Worm (Caenorhabditis elegans) whole organism, young adult: ENCODE results near the gene B0457.6.

Experiments used
- B0035.1 ChIP-seq: sonication (generic microtip); optimal IDR thresholded peaks from 2 replicates; lab custom pipeline; 2016; ENCODE audit warnings: missing genetic modification characterization, mild to moderate bottlenecking, missing compliant biosample characterization, missing genotype, missing genetic modification reagents
- B0336.3 ChIP-seq: fragments of 200-800 bp; sonication (Bioruptor generic); IDR thresholded peaks from 2 replicates; pipeline ENCODE4 v1.3.6; 2022; ENCODE audit warnings: missing genetic modification characterization, missing compliant biosample characterization
- D2030.7 ChIP-seq: fragments of 200-800 bp; sonication (Bioruptor generic); IDR thresholded peaks from 2 replicates; pipeline ENCODE4 v1.3.6; 2022; ENCODE audit warnings: missing genetic modification reagents, missing genetic modification characterization, missing compliant biosample characterization
- F37B4.10 ChIP-seq: fragments of 200-800 bp; sonication (Bioruptor generic); IDR thresholded peaks from 2 replicates; pipeline ENCODE4 v1.3.6; 2022; ENCODE audit warnings: missing genetic modification characterization, missing compliant biosample characterization
- T26A5.8 ChIP-seq: sonication (generic microtip); optimal IDR thresholded peaks from 2 replicates; lab custom pipeline; 2016; ENCODE audit warnings: missing genetic modification characterization, missing compliant biosample characterization
- Y53G8AR.9 ChIP-seq: fragments of 200-800 bp; sonication (Bioruptor generic); conservative IDR thresholded peaks from 2 replicates; pipeline ENCODE4 v1.3.6; 2022; ENCODE audit warnings: missing genetic modification reagents, missing genetic modification characterization, missing compliant biosample characterization
- Y67H2A.10 ChIP-seq: fragments of 200-800 bp; sonication (Bioruptor generic); conservative IDR thresholded peaks from 2 replicates; pipeline ENCODE4 v1.3.6; 2022; ENCODE audit warnings: missing genetic modification reagents, missing genetic modification characterization, missing compliant biosample characterization
- Y79H2A.3 ChIP-seq: fragments of 200-800 bp; sonication (Bioruptor generic); conservative IDR thresholded peaks from 2 replicates; pipeline ENCODE4 v1.3.6; 2022; ENCODE audit warnings: missing genetic modification reagents, missing genetic modification characterization, missing compliant biosample characterization
- akir-1 ChIP-seq: fragments of 200-800 bp; sonication (Bioruptor generic); optimal IDR thresholded peaks from 2 replicates; lab custom pipeline; 2018; ENCODE audit warnings: mild to moderate bottlenecking, missing genetic modification characterization, moderate library complexity, missing compliant biosample characterization
- attf-3 ChIP-seq: fragments of 200-800 bp; sonication (Bioruptor generic); conservative IDR thresholded peaks from 2 replicates; pipeline ENCODE4 v1.3.6; 2022; ENCODE audit warnings: missing genetic modification reagents, missing genetic modification characterization, missing compliant biosample characterization
- ccch-3 ChIP-seq: fragments of 200-800 bp; sonication (Bioruptor generic); optimal IDR thresholded peaks from 2 replicates; lab custom pipeline; 2018; ENCODE audit warnings: mild to moderate bottlenecking, missing genetic modification characterization, missing compliant biosample characterization
- cebp-1 ChIP-seq, 2 experiments: fragments of 200-800 bp in 1 of 2; sonication (Bioruptor generic) in 1 of 2; sonication (generic microtip) in 1 of 2; IDR thresholded peaks in 1 of 2; optimal IDR thresholded peaks in 1 of 2; 2 replicates each; pipeline versions ENCODE4 v1.3.6 to Lab custom; 2017 to 2022; ENCODE audit warnings: missing compliant biosample characterization in 2 of 2, missing genetic modification characterization in 2 of 2, mild to moderate bottlenecking in 1 of 2, missing genetic modification reagents in 1 of 2, moderate library complexity in 1 of 2
- cebp-2 ChIP-seq: fragments of 200-800 bp; sonication (Bioruptor generic); IDR thresholded peaks from 2 replicates; pipeline ENCODE4 v1.3.6; 2022; ENCODE audit warnings: missing genetic modification characterization, missing compliant biosample characterization
- ceh-58 ChIP-seq: fragments of 200-800 bp; sonication (Bioruptor generic); IDR thresholded peaks from 2 replicates; pipeline ENCODE4 v1.3.6; 2022; ENCODE audit warnings: missing genetic modification characterization, missing compliant biosample characterization
- ceh-79 ChIP-seq: sonication (generic microtip); optimal IDR thresholded peaks from 2 replicates; lab custom pipeline; 2017; ENCODE audit warnings: mild to moderate bottlenecking, missing genetic modification characterization, missing compliant biosample characterization
- ceh-91 ChIP-seq: fragments of 200-800 bp; sonication (Bioruptor generic); IDR thresholded peaks from 2 replicates; pipeline ENCODE4 v1.3.6; 2022; ENCODE audit warnings: missing genetic modification reagents, missing genetic modification characterization, missing compliant biosample characterization
- dox-1 ChIP-seq: fragments of 200-800 bp; sonication (Bioruptor generic); IDR thresholded peaks from 2 replicates; pipeline ENCODE4 v1.3.6; 2022; ENCODE audit warnings: missing genetic modification reagents, missing genetic modification characterization, missing compliant biosample characterization
- dpl-1 ChIP-seq: fragments of 150-350 bp; optimal IDR thresholded peaks from 2 replicates; lab custom pipeline; 2014; ENCODE audit warnings: missing biosample characterization, missing genetic modification reagents, missing genetic modification characterization
- efl-1 ChIP-seq: fragments of 150-350 bp; optimal IDR thresholded peaks from 2 replicates; lab custom pipeline; 2014; ENCODE audit warnings: missing biosample characterization, missing genetic modification reagents, missing genetic modification characterization
- egrh-3 ChIP-seq: fragments of 200-800 bp; sonication (Bioruptor generic); IDR thresholded peaks from 2 replicates; pipeline ENCODE4 v1.3.6; 2022; ENCODE audit warnings: missing genetic modification reagents, missing genetic modification characterization, missing compliant biosample characterization
- ets-4 ChIP-seq: fragments of 200-800 bp; sonication (Bioruptor generic); optimal IDR thresholded peaks from 2 replicates; lab custom pipeline; 2018; ENCODE audit warnings: mild to moderate bottlenecking, missing genetic modification characterization, missing compliant biosample characterization
- fkh-3 ChIP-seq: sonication (generic microtip); optimal IDR thresholded peaks from 2 replicates; lab custom pipeline; 2016; ENCODE audit warnings: mild to moderate bottlenecking, missing genetic modification characterization, missing compliant biosample characterization
- hlh-12 ChIP-seq: sonication (generic microtip); optimal IDR thresholded peaks from 2 replicates; lab custom pipeline; 2016; ENCODE audit warnings: missing genetic modification characterization, missing compliant biosample characterization
- hmg-1.2 ChIP-seq: fragments of 200-800 bp; sonication (Bioruptor generic); IDR thresholded peaks from 2 replicates; pipeline ENCODE4 v1.3.6; 2022; ENCODE audit warnings: missing genetic modification reagents, missing genetic modification characterization, missing compliant biosample characterization
- lag-1 ChIP-seq: fragments of 200-800 bp; sonication (Bioruptor generic); IDR thresholded peaks from 2 replicates; pipeline ENCODE4 v1.3.6; 2022; ENCODE audit warnings: missing genetic modification reagents, missing genetic modification characterization, missing compliant biosample characterization
- lin-35 ChIP-seq, 3 experiments: fragments of 150-350 bp in 2 of 3; sonication (generic microtip) in 1 of 3; optimal IDR thresholded peaks; 2 replicates each; lab custom pipeline; 2014 to 2018; ENCODE audit warnings: missing biosample characterization in 3 of 3, missing genetic modification characterization in 3 of 3, missing genetic modification reagents in 3 of 3
- lin-40 ChIP-seq: sonication (generic microtip); optimal IDR thresholded peaks from 2 replicates; lab custom pipeline; 2016; ENCODE audit warnings: missing genetic modification characterization, mild to moderate bottlenecking, missing compliant biosample characterization, missing genotype, missing genetic modification reagents
- lir-1 ChIP-seq: fragments of 200-800 bp; sonication (Bioruptor generic); conservative IDR thresholded peaks from 2 replicates; pipeline ENCODE4 v1.3.6; 2022; ENCODE audit warnings: missing genetic modification reagents, missing genetic modification characterization, missing compliant biosample characterization
- lsl-1 ChIP-seq: fragments of 200-800 bp; sonication (Bioruptor generic); optimal IDR thresholded peaks from 2 replicates; lab custom pipeline; 2018; ENCODE audit warnings: mild to moderate bottlenecking, missing genetic modification characterization, moderate library complexity, missing compliant biosample characterization
- mel-28 ChIP-seq: sonication (generic microtip); optimal IDR thresholded peaks from 2 replicates; lab custom pipeline; 2016; ENCODE audit warnings: borderline replicate concordance, mild to moderate bottlenecking, missing genetic modification characterization, missing compliant biosample characterization
- mes-4 ChIP-seq: sonication (generic microtip); optimal IDR thresholded peaks from 2 replicates; lab custom pipeline; 2016; ENCODE audit warnings: missing genotype, missing genetic modification characterization, missing compliant biosample characterization
- mxl-1 ChIP-seq: sonication (generic microtip); optimal IDR thresholded peaks from 2 replicates; lab custom pipeline; 2016; ENCODE audit warnings: missing genetic modification characterization, missing compliant biosample characterization
- nfya-1 ChIP-seq: sonication (generic microtip); optimal IDR thresholded peaks from 2 replicates; lab custom pipeline; 2017; ENCODE audit warnings: antibody characterized with exemption, missing compliant biosample characterization, missing genetic modification characterization, borderline replicate concordance; ENCODE audit not compliant: insufficient read depth
- nhr-120 ChIP-seq: fragments of 200-800 bp; sonication (Bioruptor generic); IDR thresholded peaks from 2 replicates; pipeline ENCODE4 v1.3.6; 2022; ENCODE audit warnings: missing genetic modification characterization, missing compliant biosample characterization
- nhr-27 ChIP-seq: fragments of 200-800 bp; sonication (Bioruptor generic); optimal IDR thresholded peaks from 2 replicates; lab custom pipeline; 2018; ENCODE audit warnings: mild to moderate bottlenecking, missing genetic modification characterization, moderate library complexity, missing compliant biosample characterization
- nhr-80 ChIP-seq: sonication (generic microtip); optimal IDR thresholded peaks from 2 replicates; lab custom pipeline; 2016; ENCODE audit warnings: missing genetic modification characterization, missing compliant biosample characterization
- pha-4 ChIP-seq: fragments of 150-350 bp; sonication (generic microtip); optimal IDR thresholded peaks from 2 replicates; lab custom pipeline; 2014; ENCODE audit warnings: missing biosample characterization, missing genetic modification reagents, missing genetic modification characterization
- rec-8 ChIP-seq, 2 experiments: sonication (generic microtip); optimal IDR thresholded peaks; 2 replicates each; lab custom pipeline; 2016; ENCODE audit warnings: mild to moderate bottlenecking in 2 of 2, missing genetic modification characterization in 2 of 2, missing genetic modification reagents in 2 of 2, missing genotype in 2 of 2, missing biosample characterization in 1 of 2, missing compliant biosample characterization in 1 of 2, moderate library complexity in 1 of 2
- sdz-38 ChIP-seq: sonication (generic microtip); optimal IDR thresholded peaks from 2 replicates; lab custom pipeline; 2016; ENCODE audit warnings: missing genotype, missing genetic modification characterization, missing compliant biosample characterization
- sea-2 ChIP-seq: fragments of 200-800 bp; sonication (Bioruptor generic); IDR thresholded peaks from 2 replicates; pipeline ENCODE4 v1.3.6; 2022; ENCODE audit warnings: missing genetic modification characterization, missing compliant biosample characterization
- snpc-4 ChIP-seq, 5 experiments: fragments of 150-350 bp in 1 of 5; sonication (generic microtip) in 4 of 5; optimal IDR thresholded peaks; 2 replicates each; lab custom pipeline; 2014 to 2018; ENCODE audit warnings: missing genetic modification characterization in 5 of 5, missing biosample characterization in 3 of 5, antibody characterized with exemption in 2 of 5, mild to moderate bottlenecking in 2 of 5, missing compliant biosample characterization in 2 of 5, missing genotype in 2 of 5, moderate library complexity in 2 of 5, missing genetic modification reagents in 1 of 5
- sptf-2 ChIP-seq: fragments of 200-800 bp; sonication (Bioruptor generic); optimal IDR thresholded peaks from 2 replicates; lab custom pipeline; 2018; ENCODE audit warnings: mild to moderate bottlenecking, missing genetic modification characterization, missing compliant biosample characterization
- tbp1 ChIP-seq: fragments of 200-800 bp; sonication (Bioruptor generic); optimal IDR thresholded peaks from 2 replicates; lab custom pipeline; 2018; ENCODE audit warnings: mild to moderate bottlenecking, missing genetic modification characterization, missing compliant biosample characterization
- tlf-1 ChIP-seq: fragments of 200-800 bp; sonication (Bioruptor generic); optimal IDR thresholded peaks from 2 replicates; lab custom pipeline; 2018; ENCODE audit warnings: mild to moderate bottlenecking, missing genetic modification characterization, missing compliant biosample characterization
- unc-130 ChIP-seq: sonication (generic microtip); optimal IDR thresholded peaks from 2 replicates; lab custom pipeline; 2016; ENCODE audit warnings: missing genetic modification reagents, missing genetic modification characterization, missing compliant biosample characterization
- unc-62 ChIP-seq: fragments of 150-350 bp; optimal IDR thresholded peaks from 2 replicates; lab custom pipeline; 2014; ENCODE audit warnings: missing biosample characterization, missing genetic modification reagents, missing genetic modification characterization
- zfh-2 ChIP-seq: fragments of 200-800 bp; sonication (Bioruptor generic); conservative IDR thresholded peaks from 2 replicates; pipeline ENCODE4 v1.3.6; 2022; ENCODE audit warnings: missing genetic modification reagents, missing genetic modification characterization, missing compliant biosample characterization
- zim-3 ChIP-seq: sonication (generic microtip); optimal IDR thresholded peaks from 2 replicates; lab custom pipeline; 2017; ENCODE audit warnings: mild to moderate bottlenecking, missing genetic modification characterization, moderate library complexity, missing compliant biosample characterization
- ztf-22 ChIP-seq: fragments of 200-800 bp; sonication (Bioruptor generic); optimal IDR thresholded peaks from 2 replicates; lab custom pipeline; 2018; ENCODE audit warnings: mild to moderate bottlenecking, missing genetic modification characterization, moderate library complexity, missing compliant biosample characterization

The B0457.6 gene

ce11 chrII:8929771-8930170, 7.5 kb downstream of the B0457.6 start, which contains the start of gene mrpl-50 (continued):
- TF ChIP-seq mel-28 (tag; lab: Kevin White, UChicago), result no peak
- TF ChIP-seq zfh-2, result peak; percentile 29; the same call in 1 of the 2 replicates
- no peak for TF ChIP-seq akir-1 (GFP tag; lab: Kevin White, UChicago)
- no peak for TF ChIP-seq B0035.1
- no peak for TF ChIP-seq mxl-1 (tag; lab: Kevin White, UChicago)
- TF ChIP-seq ceh-91 (GFP tag; lab: Robert Waterston, UW), result no peak
- TF ChIP-seq efl-1 (GFP tag; lab: Kevin White, UChicago), result no peak
- no peak for TF ChIP-seq nfya-1
- no peak for TF ChIP-seq Y79H2A.3 (GFP tag; lab: Robert Waterston, UW)
- no peak for TF ChIP-seq sptf-2 (GFP tag; lab: Kevin White, UChicago)
- TF ChIP-seq mes-4 (tag; lab: Kevin White, UChicago), result no peak
- TF ChIP-seq lin-40 (tag; lab: Kevin White, UChicago), result no peak
- no peak for TF ChIP-seq zim-3 (tag; lab: Kevin White, UChicago)
- TF ChIP-seq lin-35 (GFP tag; optimal IDR thresholded peaks at IDR 0.05; lab: Kevin White, UChicago), result no peak
- TF ChIP-seq lir-1 (GFP tag; lab: Robert Waterston, UW), result no peak
- TF ChIP-seq egrh-3 (GFP tag; lab: Robert Waterston, UW), result no peak
- no peak for TF ChIP-seq nhr-120
- no peak for TF ChIP-seq lsl-1 (GFP tag; lab: Kevin White, UChicago)
- TF ChIP-seq tbp1 (GFP tag; lab: Kevin White, UChicago), result no peak
- no peak for TF ChIP-seq sea-2 (GFP tag; lab: Robert Waterston, UW)
- TF ChIP-seq ets-4 (GFP tag; lab: Kevin White, UChicago), result no peak
- no peak for TF ChIP-seq tlf-1 (GFP tag; lab: Kevin White, UChicago)
- TF ChIP-seq dpl-1 (GFP tag; lab: Kevin White, UChicago), result no peak
- no peak for TF ChIP-seq lag-1 (GFP tag; lab: Robert Waterston, UW)
- TF ChIP-seq T26A5.8, result peak; percentile 31
- TF ChIP-seq rec-8 (tag; optimal IDR thresholded peaks at IDR 0.05; lab: Kevin White, UChicago), result no peak
- no peak for TF ChIP-seq ccch-3 (GFP tag; lab: Kevin White, UChicago)
- no peak for TF ChIP-seq unc-62 (GFP tag; lab: Kevin White, UChicago)
- no peak for TF ChIP-seq cebp-1 (GFP tag; IDR thresholded peaks at IDR 0.05; lab: Robert Waterston, UW)
- peak; percentile 20 for TF ChIP-seq cebp-1 (tag; optimal IDR thresholded peaks at IDR 0.05; lab: Kevin White, UChicago)
- no peak for TF ChIP-seq unc-130 (GFP tag; lab: Kevin White, UChicago)
- TF ChIP-seq ceh-79 (tag; lab: Kevin White, UChicago), result no peak
- no peak for TF ChIP-seq D2030.7 (GFP tag; lab: Robert Waterston, UW)
- no peak for TF ChIP-seq attf-3 (GFP tag; lab: Robert Waterston, UW)
- no peak for TF ChIP-seq nhr-27
- no peak for TF ChIP-seq dox-1 (GFP tag; lab: Robert Waterston, UW)
- no peak for TF ChIP-seq pha-4 (tag; lab: Kevin White, UChicago)
- TF ChIP-seq sdz-38 (tag; lab: Kevin White, UChicago), result no peak
- TF ChIP-seq cebp-2 (GFP tag; lab: Robert Waterston, UW), result no peak
- no peak for TF ChIP-seq hlh-12 (tag; lab: Kevin White, UChicago)
- no peak for TF ChIP-seq Y67H2A.10 (GFP tag; lab: Robert Waterston, UW)
- TF ChIP-seq snpc-4 (GFP tag; optimal IDR thresholded peaks at IDR 0.05; lab: Kevin White, UChicago), result no peak
- TF ChIP-seq snpc-4 (tag; optimal IDR thresholded peaks at IDR 0.05; lab: Kevin White, UChicago), result no peak
- TF ChIP-seq ztf-22, result no peak
- no peak for TF ChIP-seq nhr-80 (tag; lab: Kevin White, UChicago)
- no peak for TF ChIP-seq ceh-58 (GFP tag; lab: Robert Waterston, UW)
- TF ChIP-seq fkh-3 (tag; lab: Kevin White, UChicago), result no peak
- peak; percentile 76; the same call in 1 of the 2 replicates for TF ChIP-seq Y53G8AR.9 (GFP tag; lab: Robert Waterston, UW)
- no peak for TF ChIP-seq hmg-1.2 (GFP tag; lab: Robert Waterston, UW)
- TF ChIP-seq B0336.3 (GFP tag; lab: Robert Waterston, UW), result peak; percentile 84
- no peak for TF ChIP-seq F37B4.10
